ENCODE assay signal across 3 fruit fly cellular contexts in the genomic region with DNA sequence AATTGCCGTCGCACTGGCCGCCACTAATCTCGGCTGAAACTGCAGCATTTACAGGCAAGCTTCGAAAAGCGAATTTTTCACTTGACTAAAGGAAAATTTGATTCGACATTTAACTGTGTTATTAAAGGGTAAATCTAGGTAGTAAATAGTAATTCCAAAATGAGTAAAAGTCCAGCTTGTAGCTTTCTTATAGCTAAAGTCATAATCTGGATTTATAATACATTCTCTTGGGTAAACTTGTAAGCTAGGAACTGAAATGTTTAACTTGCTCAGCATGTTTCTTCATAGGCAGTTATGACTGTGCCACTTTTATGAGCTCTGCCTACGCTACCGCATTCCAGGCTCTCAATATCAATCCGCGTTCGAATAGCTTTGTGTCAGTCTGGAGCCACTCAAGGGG.
TF ChIP-seq lines count a peak whose summit lies in the region.

No protein-coding gene starts in this region.

- TF ChIP-seq CTCF in whole organism, embryonic (GFP tag; optimal IDR thresholded peaks at IDR 0.05; lab: Kevin White, UChicago): no peak

TF ChIP-seq in whole organism, embryonic, 481 proteins besides CTCF, POLR2A, EP300 and RAD21:
- 0 out of 2 replicates have a peak, but pooled peaks have one; percentile 26 for TF ChIP-seq Atf6 (GFP tag; IDR thresholded peaks at IDR 0.05; lab: Robert Waterston, UW)
- TF ChIP-seq row (GFP tag; IDR thresholded peaks at IDR 0.05; lab: Robert Waterston, UW): 0 out of 3 replicates have a peak, but pooled peaks have one; percentile 15
- TF ChIP-seq Drgx (GFP tag; IDR thresholded peaks at IDR 0.05; lab: Robert Waterston, UW): peak; percentile 54
- TF ChIP-seq disco-r (GFP tag; optimal IDR thresholded peaks at IDR 0.05; lab: Kevin White, UChicago): no peak
- TF ChIP-seq grau (tag; optimal IDR thresholded peaks at IDR 0.05; lab: Kevin White, UChicago): peak; percentile 65
- TF ChIP-seq Doc2 (GFP tag; IDR thresholded peaks at IDR 0.05; lab: Robert Waterston, UW): no peak
- TF ChIP-seq nerfin-2 (GFP tag; IDR thresholded peaks at IDR 0.05; lab: Robert Waterston, UW; ENCODE audit: partially characterized antibody): no peak
- no peak for TF ChIP-seq prd (optimal IDR thresholded peaks at IDR 0.05; lab: Kevin White, UChicago)
- 0 out of 3 replicates have a peak, but pooled peaks have one; percentile 18 for TF ChIP-seq prd (GFP tag; IDR thresholded peaks at IDR 0.05; lab: Robert Waterston, UW)
- peak; percentile 39 for TF ChIP-seq sd (tag; optimal IDR thresholded peaks at IDR 0.05; lab: Kevin White, UChicago)

TF ChIP-seq in whole organism, prepupa, 60 proteins besides CTCF, POLR2A, EP300 and RAD21:
- TF ChIP-seq CG34406 (GFP tag; optimal IDR thresholded peaks at IDR 0.05; lab: Kevin White, UChicago): no peak
- TF ChIP-seq Hr39 (GFP tag; optimal IDR thresholded peaks at IDR 0.05; lab: Kevin White, UChicago): no peak
- TF ChIP-seq Eip78C (GFP tag; lab: Kevin White, UChicago): peak; percentile 50
- TF ChIP-seq OdsH (GFP tag; optimal IDR thresholded peaks at IDR 0.05; lab: Kevin White, UChicago): peak; percentile 40
- TF ChIP-seq pdm3 (GFP tag; optimal IDR thresholded peaks at IDR 0.05; lab: Kevin White, UChicago): peak; percentile 14
- no peak for TF ChIP-seq esn (GFP tag; optimal IDR thresholded peaks at IDR 0.05; lab: Kevin White, UChicago)
- peak; percentile 28 for TF ChIP-seq CG6276 (GFP tag; optimal IDR thresholded peaks at IDR 0.05; lab: Kevin White, UChicago)
- TF ChIP-seq CG3919 (GFP tag; optimal IDR thresholded peaks at IDR 0.05; lab: Kevin White, UChicago): no peak
- TF ChIP-seq achi (GFP tag; optimal IDR thresholded peaks at IDR 0.05; lab: Kevin White, UChicago): peak; percentile 19
- peak; percentile 55; the same call in 2 of the 3 replicates for TF ChIP-seq eg (GFP tag; IDR thresholded peaks at IDR 0.05; lab: Robert Waterston, UW)
- no peak for TF ChIP-seq dsx (GFP tag; optimal IDR thresholded peaks at IDR 0.05; lab: Kevin White, UChicago; ENCODE audit: poor library complexity, severe bottlenecking)
- TF ChIP-seq CG8119 (GFP tag; IDR thresholded peaks at IDR 0.05; lab: Robert Waterston, UW): peak; percentile 66
- no peak for TF ChIP-seq CG6808 (GFP tag; optimal IDR thresholded peaks at IDR 0.05; lab: Kevin White, UChicago)
- TF ChIP-seq salr (GFP tag; optimal IDR thresholded peaks at IDR 0.05; lab: Kevin White, UChicago): peak in 1 of 2 experiments; percentile 33
- TF ChIP-seq Hr4 (GFP tag; optimal IDR thresholded peaks at IDR 0.05; lab: Kevin White, UChicago): peak; percentile 64
- TF ChIP-seq CG4318 (GFP tag; optimal IDR thresholded peaks at IDR 0.05; lab: Kevin White, UChicago): peak; percentile 8
- peak; percentile 61 for TF ChIP-seq CG32006 (GFP tag; optimal IDR thresholded peaks at IDR 0.05; lab: Kevin White, UChicago)
- peak; percentile 64 for TF ChIP-seq CG15336 (GFP tag; IDR thresholded peaks at IDR 0.05; lab: Robert Waterston, UW)
TF ChIP-seq in whole organism, prepupa: peak in this region for 12.

TF ChIP-seq in whole organism, pupa, 21 proteins besides CTCF, POLR2A, EP300 and RAD21:
- TF ChIP-seq Ets98B (GFP tag; IDR thresholded peaks at IDR 0.05; lab: Robert Waterston, UW) (peak; percentile 28), CG34367 (tag; optimal IDR thresholded peaks at IDR 0.05; lab: Kevin White, UChicago) (no peak), CG4496 (GFP tag; IDR thresholded peaks at IDR 0.05; lab: Robert Waterston, UW) (no peak), CG8159 (tag; optimal IDR thresholded peaks at IDR 0.05; lab: Kevin White, UChicago) (no peak), EcR (GFP tag; optimal IDR thresholded peaks at IDR 0.05; lab: Kevin White, UChicago) (no peak), CG14655 (GFP tag; optimal IDR thresholded peaks at IDR 0.05; lab: Kevin White, UChicago) (peak; percentile 5), Snoo (tag; optimal IDR thresholded peaks at IDR 0.05; lab: Kevin White, UChicago) (no peak), CG17806 (tag; optimal IDR thresholded peaks at IDR 0.05; lab: Kevin White, UChicago) (no peak), CG13204 (GFP tag; optimal IDR thresholded peaks at IDR 0.05; lab: Kevin White, UChicago) (no peak), gl (tag; optimal IDR thresholded peaks at IDR 0.05; lab: Kevin White, UChicago) (no peak), CG8301 (tag; optimal IDR thresholded peaks at IDR 0.05; lab: Kevin White, UChicago) (peak; percentile 37), Pif1A (GFP tag; optimal IDR thresholded peaks at IDR 0.05; lab: Kevin White, UChicago) (peak; percentile 11), CG32121 (GFP tag; IDR thresholded peaks at IDR 0.05; lab: Robert Waterston, UW) (peak; percentile 33; the same call in 1 of the 2 replicates), rn (GFP tag; IDR thresholded peaks at IDR 0.05; lab: Robert Waterston, UW) (no peak)
